Fruit fly (Drosophila melanogaster): ENCODE data around the gene CG7065.

DNA sequence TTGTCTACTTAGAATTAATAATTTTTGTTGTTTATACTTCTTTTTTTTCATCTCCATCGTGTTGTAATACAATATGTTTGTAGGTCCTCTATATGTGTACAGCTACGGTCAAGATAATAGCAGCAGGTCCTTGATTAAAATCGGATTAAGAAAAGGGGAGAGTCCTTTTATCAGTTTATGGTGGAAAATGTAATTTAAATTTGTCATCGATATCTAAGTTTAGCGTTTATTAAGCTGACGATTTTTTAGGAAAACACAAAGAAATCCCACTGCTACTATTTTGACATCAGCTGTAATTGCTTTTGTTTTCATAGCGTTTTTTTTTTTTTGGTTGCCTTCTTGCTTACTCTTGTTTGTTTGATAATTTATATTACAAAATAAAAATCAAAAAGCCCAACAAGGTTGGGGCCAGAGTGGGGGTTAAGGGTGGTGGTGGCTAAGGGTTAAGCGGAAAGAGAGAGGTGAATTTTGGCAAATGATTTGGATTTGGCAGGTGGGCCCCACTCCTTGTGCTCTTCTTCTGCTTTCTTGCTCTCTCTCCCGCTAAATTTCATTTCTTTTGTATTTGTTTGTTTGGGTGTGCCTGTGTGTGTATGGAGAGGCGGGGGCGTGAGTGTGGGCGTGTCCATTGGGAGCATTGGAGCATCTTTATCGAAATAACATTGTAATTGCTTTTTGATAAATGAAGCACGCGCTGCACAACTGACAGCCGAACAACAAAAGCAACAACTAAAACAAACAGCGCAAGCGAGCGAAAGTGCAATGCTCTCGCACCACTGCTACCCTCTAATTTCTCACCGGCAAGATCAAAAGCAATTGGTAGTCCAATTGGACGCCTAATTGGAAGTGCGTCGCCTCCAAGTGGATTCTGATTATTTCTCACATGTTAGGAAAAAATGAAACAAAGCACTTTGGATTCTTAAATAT lies 21.2 kb upstream of the CG7065 start:
- TF ChIP-seq usp (GFP tag; optimal IDR thresholded peaks at IDR 0.05) = no peak
- no peak for TF ChIP-seq CG8478 (optimal IDR thresholded peaks at IDR 0.05)
- no peak for TF ChIP-seq psq (optimal IDR thresholded peaks at IDR 0.05)
- no peak for TF ChIP-seq EcR (GFP tag; optimal IDR thresholded peaks at IDR 0.05)
- no peak for TF ChIP-seq Dll (optimal IDR thresholded peaks at IDR 0.05)

All from whole organism.